Fruit fly (Drosophila melanogaster): ENCODE results near the gene CG43390.

CG43390 gene

DNA sequence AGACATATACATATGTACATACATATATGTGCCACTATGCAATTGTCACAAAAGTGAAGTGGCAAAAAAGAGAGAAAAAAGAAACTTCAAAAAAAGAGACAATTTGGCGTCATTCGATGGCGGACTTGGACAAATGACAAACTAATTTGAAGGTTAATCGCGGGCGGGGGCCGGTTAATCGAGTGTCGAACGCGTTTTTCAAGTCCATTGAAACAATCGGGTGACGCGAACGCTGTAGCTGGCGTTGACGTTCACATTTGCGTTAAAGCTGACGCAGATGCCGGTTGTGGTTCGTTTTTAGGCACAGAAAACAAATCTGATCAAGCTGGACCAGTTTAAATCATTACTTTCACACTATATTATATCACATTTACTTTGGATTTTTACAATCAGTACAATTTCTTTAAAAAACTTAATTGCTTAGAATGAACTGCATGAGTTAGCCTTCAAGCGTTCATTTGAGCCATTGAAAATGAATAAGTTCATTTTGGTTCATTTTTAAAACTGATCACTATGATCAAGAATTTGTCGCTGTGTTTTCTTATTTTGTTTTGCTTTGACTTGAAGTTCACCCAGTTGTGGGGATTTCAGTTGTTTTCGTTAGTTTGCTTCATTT is 45.9 kb downstream of the CG43390 start (continued):
- TF ChIP-seq da (GFP tag; optimal IDR thresholded peaks at IDR 0.05) = no peak
- TF ChIP-seq Antp (GFP tag; optimal IDR thresholded peaks at IDR 0.05) = no peak
- TF ChIP-seq BEAF-32 (GFP tag; optimal IDR thresholded peaks at IDR 0.05) = no peak
- TF ChIP-seq dm (GFP tag; optimal IDR thresholded peaks at IDR 0.05) = peak; percentile 5
- no peak for TF ChIP-seq D (optimal IDR thresholded peaks at IDR 0.05)
- no peak for TF ChIP-seq D (GFP tag; optimal IDR thresholded peaks at IDR 0.05)
- TF ChIP-seq Doc3 (GFP tag; IDR thresholded peaks at IDR 0.05; ENCODE audit: partially characterized antibody) = no peak
- TF ChIP-seq zen2 (GFP tag; IDR thresholded peaks at IDR 0.05; ENCODE audit: partially characterized antibody) = no peak
- TF ChIP-seq tio (GFP tag; optimal IDR thresholded peaks at IDR 0.05) = peak; percentile 30
- TF ChIP-seq TFAM (GFP tag; optimal IDR thresholded peaks at IDR 0.05) = no peak
- no peak for TF ChIP-seq YL-1 (GFP tag; optimal IDR thresholded peaks at IDR 0.05)
- peak; percentile 24 for TF ChIP-seq Bteb2 (GFP tag; optimal IDR thresholded peaks at IDR 0.05)
- no peak for TF ChIP-seq CG14441 (GFP tag; IDR thresholded peaks at IDR 0.05)
- no peak for TF ChIP-seq CG12942 (GFP tag; optimal IDR thresholded peaks at IDR 0.05)
- TF ChIP-seq CG6683 (GFP tag; optimal IDR thresholded peaks at IDR 0.05) = no peak
- TF ChIP-seq sim (GFP tag; IDR thresholded peaks at IDR 0.05) = no peak
- TF ChIP-seq ewg (GFP tag; optimal IDR thresholded peaks at IDR 0.05) = no peak
- peak; percentile 63 for TF ChIP-seq CG9932 (GFP tag; IDR thresholded peaks at IDR 0.05)
- no peak; the same call in 1 of the 2 replicates for TF ChIP-seq CG9215 (GFP tag; IDR thresholded peaks at IDR 0.05)
- TF ChIP-seq luna (GFP tag; optimal IDR thresholded peaks at IDR 0.05) = no peak
- TF ChIP-seq Atf3 (GFP tag; optimal IDR thresholded peaks at IDR 0.05) = no peak
- no peak for TF ChIP-seq MTF-1 (GFP tag; optimal IDR thresholded peaks at IDR 0.05; ENCODE audit: borderline replicate concordance)
- no peak for TF ChIP-seq CkIIα-i1 (GFP tag; IDR thresholded peaks at IDR 0.05)
- TF ChIP-seq bsh (GFP tag; optimal IDR thresholded peaks at IDR 0.05) = peak in 1 of 2 experiments; percentile 1
- no peak for TF ChIP-seq usp (GFP tag; optimal IDR thresholded peaks at IDR 0.05)
- no peak for TF ChIP-seq crol (GFP tag; IDR thresholded peaks at IDR 0.05)
- TF ChIP-seq tgo (GFP tag; IDR thresholded peaks at IDR 0.05) = peak; percentile 44; the same call in 2 of the 3 replicates
- TF ChIP-seq CG7556 (GFP tag; optimal IDR thresholded peaks at IDR 0.05) = peak; percentile 68
- no peak for TF ChIP-seq CG9797 (GFP tag; optimal IDR thresholded peaks at IDR 0.05)
- no peak for TF ChIP-seq z (GFP tag; IDR thresholded peaks at IDR 0.05)
- TF ChIP-seq vfl (GFP tag; optimal IDR thresholded peaks at IDR 0.05) = peak; percentile 2
- no peak for TF ChIP-seq crp (GFP tag; optimal IDR thresholded peaks at IDR 0.05)
- peak; percentile 28; the same call in 1 of the 2 replicates for TF ChIP-seq H2.0 (GFP tag; IDR thresholded peaks at IDR 0.05)
- no peak for TF ChIP-seq ara (GFP tag; IDR thresholded peaks at IDR 0.05)
- TF ChIP-seq toy (GFP tag; IDR thresholded peaks at IDR 0.05) = no peak
- no peak for TF ChIP-seq jigr1 (GFP tag; IDR thresholded peaks at IDR 0.05)
- TF ChIP-seq CG4820 (GFP tag; optimal IDR thresholded peaks at IDR 0.05) = no peak
- TF ChIP-seq Hand (GFP tag; optimal IDR thresholded peaks at IDR 0.05) = no peak
- TF ChIP-seq salm (tag; optimal IDR thresholded peaks at IDR 0.05) = no peak
- no peak for TF ChIP-seq CG3163 (GFP tag; optimal IDR thresholded peaks at IDR 0.05)
- TF ChIP-seq nom (GFP tag; optimal IDR thresholded peaks at IDR 0.05) = no peak
- TF ChIP-seq CG4360 (GFP tag; IDR thresholded peaks at IDR 0.05) = no peak
- no peak for TF ChIP-seq CG5953 (GFP tag; IDR thresholded peaks at IDR 0.05)
- TF ChIP-seq exex (tag; optimal IDR thresholded peaks at IDR 0.05) = no peak
- no peak for TF ChIP-seq CG14860 (GFP tag; IDR thresholded peaks at IDR 0.05; ENCODE audit: partially characterized antibody)
- TF ChIP-seq tna (GFP tag; IDR thresholded peaks at IDR 0.05; ENCODE audit: partially characterized antibody) = no peak
- no peak for TF ChIP-seq CG7745 (tag; optimal IDR thresholded peaks at IDR 0.05)
- TF ChIP-seq CG13894 (tag; optimal IDR thresholded peaks at IDR 0.05) = peak; percentile 13
- TF ChIP-seq Camta (GFP tag; optimal IDR thresholded peaks at IDR 0.05) = peak; percentile 23
- no peak for TF ChIP-seq cad (GFP tag; optimal IDR thresholded peaks at IDR 0.05)
- TF ChIP-seq CG17328 (GFP tag; IDR thresholded peaks at IDR 0.05) = no peak
